Worm (Caenorhabditis elegans) whole organism, young adult: ENCODE results near the gene C06G4.4.

Source experiments
- B0035.1 ChIP-seq: sonication (generic microtip); optimal IDR thresholded peaks from 2 replicates; lab custom pipeline; 2016; ENCODE audit warnings: missing genetic modification characterization, mild to moderate bottlenecking, missing compliant biosample characterization, missing genotype, missing genetic modification reagents
- F49E8.2 ChIP-seq: sonication (generic microtip); optimal IDR thresholded peaks from 3 replicates; lab custom pipeline; 2017; ENCODE audit warnings: missing genetic modification characterization, mild to moderate bottlenecking, missing compliant biosample characterization, antibody characterized with exemption, moderate library complexity; ENCODE audit not compliant: insufficient read depth
- F57A8.1 ChIP-seq: fragments of 200-800 bp; sonication (Bioruptor generic); optimal IDR thresholded peaks from 2 replicates; lab custom pipeline; 2018; ENCODE audit warnings: mild to moderate bottlenecking, missing genetic modification characterization, moderate library complexity, missing compliant biosample characterization
- Y67H2A.10 ChIP-seq: fragments of 200-800 bp; sonication (Bioruptor generic); conservative IDR thresholded peaks from 2 replicates; pipeline ENCODE4 v1.3.6; 2022; ENCODE audit warnings: missing genetic modification reagents, missing genetic modification characterization, missing compliant biosample characterization
- cebp-1 ChIP-seq, 2 experiments: fragments of 200-800 bp in 1 of 2; sonication (Bioruptor generic) in 1 of 2; sonication (generic microtip) in 1 of 2; IDR thresholded peaks in 1 of 2; optimal IDR thresholded peaks in 1 of 2; 2 replicates each; pipeline versions ENCODE4 v1.3.6 to Lab custom; 2017 to 2022; ENCODE audit warnings: missing compliant biosample characterization in 2 of 2, missing genetic modification characterization in 2 of 2, mild to moderate bottlenecking in 1 of 2, missing genetic modification reagents in 1 of 2, moderate library complexity in 1 of 2
- ceh-40 ChIP-seq: fragments of 200-800 bp; sonication (Bioruptor generic); IDR thresholded peaks from 2 replicates; pipeline ENCODE4 v1.3.6; 2022; ENCODE audit warnings: missing genetic modification characterization, missing compliant biosample characterization
- hlh-12 ChIP-seq: sonication (generic microtip); optimal IDR thresholded peaks from 2 replicates; lab custom pipeline; 2016; ENCODE audit warnings: missing genetic modification characterization, missing compliant biosample characterization
- lsl-1 ChIP-seq: fragments of 200-800 bp; sonication (Bioruptor generic); optimal IDR thresholded peaks from 2 replicates; lab custom pipeline; 2018; ENCODE audit warnings: mild to moderate bottlenecking, missing genetic modification characterization, moderate library complexity, missing compliant biosample characterization
- nhr-90 ChIP-seq: sonication (generic microtip); optimal IDR thresholded peaks from 2 replicates; lab custom pipeline; 2016; ENCODE audit warnings: missing genotype, mild to moderate bottlenecking, missing genetic modification characterization, missing compliant biosample characterization
- rcor-1 ChIP-seq: fragments of 200-800 bp; sonication (Bioruptor generic); IDR thresholded peaks from 2 replicates; pipeline ENCODE4 v1.3.6; 2022; ENCODE audit warnings: missing genetic modification reagents, missing genetic modification characterization, missing compliant biosample characterization
- rpc-1 ChIP-seq, 2 experiments: fragments of 150-350 bp in 1 of 2; sonication (generic microtip) in 1 of 2; optimal IDR thresholded peaks; 2 replicates each; lab custom pipeline; 2014 to 2018; ENCODE audit warnings: missing biosample characterization in 1 of 2, missing genetic modification characterization in 1 of 2, missing genetic modification reagents in 1 of 2, missing genotype in 1 of 2
- xnd-1 ChIP-seq: sonication (generic microtip); optimal IDR thresholded peaks from 2 replicates; lab custom pipeline; 2016; ENCODE audit warnings: missing genotype, missing genetic modification reagents, missing genetic modification characterization, missing compliant biosample characterization

DNA sequence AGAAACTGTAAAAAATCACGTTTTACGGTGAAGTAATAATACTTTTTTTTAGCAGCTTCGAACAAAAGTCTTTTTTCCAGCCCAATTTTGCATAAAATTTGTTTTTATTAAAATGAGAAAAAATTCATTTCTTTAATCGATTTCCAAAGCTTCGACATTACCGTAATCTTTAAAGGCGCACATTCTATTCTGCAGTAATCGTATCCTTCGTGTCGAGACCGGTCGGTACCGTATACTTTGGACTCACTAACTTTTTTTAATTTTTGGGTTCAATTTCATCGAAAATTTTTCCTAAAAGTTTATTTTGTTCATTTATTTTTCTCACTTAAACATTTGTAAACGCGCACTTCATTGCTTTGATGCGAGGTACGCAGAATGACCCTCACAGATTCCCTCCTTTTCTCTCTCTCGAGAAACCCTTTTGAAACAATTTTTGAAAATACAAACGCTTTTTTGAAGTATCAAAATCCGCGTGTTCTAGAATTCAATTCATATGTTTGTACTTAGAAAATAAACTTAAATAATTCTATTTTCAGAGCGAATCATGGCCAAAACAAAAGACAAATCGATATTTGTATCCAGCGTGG is 9.1 kb upstream of the C06G4.4 start, which contains the start of gene hrpk-2:
- TF ChIP-seq ceh-40 (no peak), Y67H2A.10 (no peak), nhr-90 (tag; lab: Kevin White, UChicago) (no peak), xnd-1 (peak; percentile 27), cebp-1 (GFP tag; IDR thresholded peaks at IDR 0.05; lab: Robert Waterston, UW) (no peak), cebp-1 (tag; optimal IDR thresholded peaks at IDR 0.05; lab: Kevin White, UChicago) (no peak), rcor-1 (GFP tag; lab: Robert Waterston, UW) (no peak), F57A8.1 (GFP tag; lab: Kevin White, UChicago) (no peak), hlh-12 (no peak), lsl-1 (GFP tag; lab: Kevin White, UChicago) (peak; percentile 81), B0035.1 (tag; lab: Kevin White, UChicago) (no peak), F49E8.2 (tag; lab: Kevin White, UChicago) (no peak), rpc-1 (optimal IDR thresholded peaks at IDR 0.05; lab: Kevin White, UChicago) (no peak), rpc-1 (tag; optimal IDR thresholded peaks at IDR 0.05; lab: Kevin White, UChicago) (no peak)
